Fruit fly (Drosophila melanogaster): ENCODE results near the gene sNPF.

dm6 chr2L:20004341-20004740 lies 23.4 kb upstream of the sNPF start:
- TF ChIP-seq pdm3 (GFP tag; optimal IDR thresholded peaks at IDR 0.05) (no peak), Eip93F (GFP tag; optimal IDR thresholded peaks at IDR 0.05) (no peak)
